Worm (Caenorhabditis elegans): ENCODE results near the gene fbxc-22.

ce11 chrII:1738844-1739243 lies 47.9 kb upstream of the fbxc-22 start, which contains the start of the genes irld-9 and irld-33:
- TF ChIP-seq R02D3.7 (tag; optimal IDR thresholded peaks at IDR 0.05) = no peak
- TF ChIP-seq ama-1 (optimal IDR thresholded peaks at IDR 0.05) = no peak
- no peak for TF ChIP-seq ztf-11 (tag; optimal IDR thresholded peaks at IDR 0.05)
